Worm (Caenorhabditis elegans): ENCODE results near the gene ztf-7.

ztf-7 gene

ce11 chrV:9789657-9790261, at the start of gene ztf-7 (continued):
- peak; percentile 100 for TF ChIP-seq hlh-30 (tag; optimal IDR thresholded peaks at IDR 0.05; ENCODE audit: insufficient read depth)
- TF ChIP-seq ceh-28 (tag; optimal IDR thresholded peaks at IDR 0.05), result no peak
- peak; percentile 77 for TF ChIP-seq mxl-2 (GFP tag; conservative IDR thresholded peaks at IDR 0.05)
- peak; percentile 90 for TF ChIP-seq mes-2 (tag; optimal IDR thresholded peaks at IDR 0.05; ENCODE audit: poor library complexity, severe bottlenecking)
- peak; percentile 69 for TF ChIP-seq jun-1 (tag; optimal IDR thresholded peaks at IDR 0.05)
- TF ChIP-seq rbr-2 (tag; optimal IDR thresholded peaks at IDR 0.05), result peak; percentile 95
- no peak for TF ChIP-seq ceh-82 (tag; optimal IDR thresholded peaks at IDR 0.05)
- TF ChIP-seq zfp-3 (GFP tag; conservative IDR thresholded peaks at IDR 0.05), result peak; percentile 93
- peak; percentile 85 for TF ChIP-seq daf-19 (GFP tag; conservative IDR thresholded peaks at IDR 0.05)
- TF ChIP-seq tra-1 (GFP tag; IDR thresholded peaks at IDR 0.05), result peak; percentile 97
- TF ChIP-seq hlh-11 (tag; optimal IDR thresholded peaks at IDR 0.05), result peak; percentile 100
- peak; percentile 87 for TF ChIP-seq nhr-6 (tag; optimal IDR thresholded peaks at IDR 0.05)
- peak; percentile 80 to 95 for TF ChIP-seq lsy-2 (tag; optimal IDR thresholded peaks at IDR 0.05)
- TF ChIP-seq lin-29 (GFP tag; IDR thresholded peaks at IDR 0.05), result peak; percentile 85
- no peak for TF ChIP-seq lin-39 (tag; optimal IDR thresholded peaks at IDR 0.05)
- no peak for TF ChIP-seq egl-27 (tag; optimal IDR thresholded peaks at IDR 0.05)
- TF ChIP-seq mxl-3 (GFP tag; optimal IDR thresholded peaks at IDR 0.05), result peak; percentile 99
- peak; percentile 91 for TF ChIP-seq hmg-1.1 (GFP tag; IDR thresholded peaks at IDR 0.05)
- peak; percentile 97 for TF ChIP-seq nhr-102 (tag; optimal IDR thresholded peaks at IDR 0.05)
- no peak for TF ChIP-seq madf-5 (GFP tag; IDR thresholded peaks at IDR 0.05)
- TF ChIP-seq dmd-6 (GFP tag; IDR thresholded peaks at IDR 0.05), result peak; percentile 99
- peak; percentile 91 for TF ChIP-seq spr-1 (tag; optimal IDR thresholded peaks at IDR 0.05)
- peak; percentile 96 for TF ChIP-seq T26A8.4 (GFP tag; IDR thresholded peaks at IDR 0.05)
- no peak for TF ChIP-seq nhr-111 (GFP tag; optimal IDR thresholded peaks at IDR 0.05)
- TF ChIP-seq nhr-76 (tag; optimal IDR thresholded peaks at IDR 0.05), result peak; percentile 48
- TF ChIP-seq cey-2 (tag; optimal IDR thresholded peaks at IDR 0.05; ENCODE audit: borderline replicate concordance, insufficient read depth), result no peak
- peak; percentile 79 for TF ChIP-seq F10B5.3 (tag; optimal IDR thresholded peaks at IDR 0.05)
- peak; percentile 96 for TF ChIP-seq ceh-20 (GFP tag; IDR thresholded peaks at IDR 0.05)
- TF ChIP-seq lin-1 (GFP tag; IDR thresholded peaks at IDR 0.05), result peak; percentile 93
- no peak for TF ChIP-seq pqm-1 (tag; optimal IDR thresholded peaks at IDR 0.05)
- TF ChIP-seq spr-3 (GFP tag; optimal IDR thresholded peaks at IDR 0.05), result peak; percentile 87
- peak; percentile 99 for TF ChIP-seq aha-1 (tag)
- peak; percentile 55 to 97 for TF ChIP-seq daf-16 (GFP tag; optimal IDR thresholded peaks at IDR 0.05)
- TF ChIP-seq daf-16 (tag; optimal IDR thresholded peaks at IDR 0.05), result peak; percentile 80
- TF ChIP-seq ZK337.2 (GFP tag; IDR thresholded peaks at IDR 0.05), result no peak; the same call in 1 of the 2 replicates

ce11 chrV:9837679-9838078, 48.2 kb upstream of the ztf-7 start, which contains the start of gene srsx-21:
Gene srsx-21 (plus strand): TSS chrV:9837979.
- no peak for TF ChIP-seq lsy-2 (tag; optimal IDR thresholded peaks at IDR 0.05)
- TF ChIP-seq unc-62 (GFP tag; optimal IDR thresholded peaks at IDR 0.05 in 1 of 2), result peak in 1 of 2 experiments; percentile 59
- no peak for TF ChIP-seq unc-62 (tag; optimal IDR thresholded peaks at IDR 0.05)
- TF ChIP-seq aha-1 (tag), result no peak
- no peak for TF ChIP-seq snpc-4 (tag; optimal IDR thresholded peaks at IDR 0.05)
- no peak for TF ChIP-seq nhr-10 (tag; optimal IDR thresholded peaks at IDR 0.05)

ce11 chrV:9835945-9836344, 46.4 kb upstream of the ztf-7 start, which contains the start of gene sru-38:
Gene sru-38 (minus strand): TSS chrV:9836045.
- TF ChIP-seq set-16 (GFP tag; IDR thresholded peaks at IDR 0.05), result no peak
- no peak for TF ChIP-seq dmd-8 (GFP tag; IDR thresholded peaks at IDR 0.05)
- no peak for TF ChIP-seq daf-16 (GFP tag; optimal IDR thresholded peaks at IDR 0.05)
- TF ChIP-seq daf-16 (tag; optimal IDR thresholded peaks at IDR 0.05), result no peak
- no peak for TF ChIP-seq ceh-28 (tag; optimal IDR thresholded peaks at IDR 0.05)
- no peak for TF ChIP-seq F37D6.2 (tag; optimal IDR thresholded peaks at IDR 0.05)
- no peak for TF ChIP-seq madf-9 (GFP tag; conservative IDR thresholded peaks at IDR 0.05)
- no peak for TF ChIP-seq ama-1 (optimal IDR thresholded peaks at IDR 0.05)
- TF ChIP-seq skn-1 (tag; optimal IDR thresholded peaks at IDR 0.05), result no peak
- TF ChIP-seq zip-2 (tag; optimal IDR thresholded peaks at IDR 0.05), result no peak
- no peak for TF ChIP-seq T20F7.1 (GFP tag; optimal IDR thresholded peaks at IDR 0.05)
- TF ChIP-seq attf-4 (tag; optimal IDR thresholded peaks at IDR 0.05), result no peak
- TF ChIP-seq lin-1 (GFP tag; IDR thresholded peaks at IDR 0.05), result no peak
- TF ChIP-seq hif-1 (tag; optimal IDR thresholded peaks at IDR 0.05), result no peak
